Worm (Caenorhabditis elegans): Measurements from ENCODE around the gene drr-2.

DNA sequence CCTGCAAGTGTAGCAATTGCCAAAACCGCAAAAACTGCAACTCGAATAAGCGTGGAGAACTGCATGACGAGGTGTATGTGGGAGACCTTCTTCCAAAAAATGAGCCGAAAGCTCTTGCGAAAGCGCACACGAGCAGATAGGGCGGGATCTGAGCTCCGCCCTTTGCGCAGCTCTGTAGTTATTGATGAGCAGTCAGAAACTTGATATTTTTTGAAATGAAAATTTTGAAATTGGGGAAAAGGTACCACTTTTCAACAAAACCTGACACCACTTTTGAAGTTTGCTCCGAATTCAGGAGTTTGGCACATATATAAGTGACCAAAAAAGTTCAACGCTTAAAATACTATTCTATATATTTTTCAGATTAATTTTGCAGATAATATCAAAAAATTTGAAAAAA, 24.4 kb upstream of the drr-2 start, which contains the start of gene flp-15:
- TF ChIP-seq mdl-1 (tag; optimal IDR thresholded peaks at IDR 0.05) (no peak), nhr-11 (tag; optimal IDR thresholded peaks at IDR 0.05) (no peak), elt-1 (tag; optimal IDR thresholded peaks at IDR 0.05) (no peak), aly-2 (tag; optimal IDR thresholded peaks at IDR 0.05) (no peak), nhr-77 (tag; optimal IDR thresholded peaks at IDR 0.05) (no peak), nhr-25 (tag; optimal IDR thresholded peaks at IDR 0.05) (no peak), zag-1 (tag; optimal IDR thresholded peaks at IDR 0.05) (no peak), blmp-1 (tag; optimal IDR thresholded peaks at IDR 0.05; ENCODE audit: insufficient read depth) (no peak), ztf-11 (tag; optimal IDR thresholded peaks at IDR 0.05) (no peak), nhr-237 (tag; optimal IDR thresholded peaks at IDR 0.05) (no peak), nhr-12 (tag; optimal IDR thresholded peaks at IDR 0.05) (no peak), skn-1 (tag; optimal IDR thresholded peaks at IDR 0.05) (no peak), crh-2 (tag; optimal IDR thresholded peaks at IDR 0.05) (no peak), nhr-10 (tag; optimal IDR thresholded peaks at IDR 0.05) (no peak)

All from whole organism, L2 larva.